Worm (Caenorhabditis elegans) whole organism, young adult: ENCODE measurements around the gene odd-2.

Experiments used
- B0019.2 ChIP-seq: fragments of 200-800 bp; sonication (Bioruptor generic); conservative IDR thresholded peaks from 2 replicates; pipeline ENCODE4 v1.3.6; 2022; ENCODE audit warnings: missing genetic modification reagents, missing genetic modification characterization, missing compliant biosample characterization
- akir-1 ChIP-seq: fragments of 200-800 bp; sonication (Bioruptor generic); optimal IDR thresholded peaks from 2 replicates; lab custom pipeline; 2018; ENCODE audit warnings: mild to moderate bottlenecking, missing genetic modification characterization, moderate library complexity, missing compliant biosample characterization
- cebp-1 ChIP-seq, 2 experiments: fragments of 200-800 bp in 1 of 2; sonication (Bioruptor generic) in 1 of 2; sonication (generic microtip) in 1 of 2; IDR thresholded peaks in 1 of 2; optimal IDR thresholded peaks in 1 of 2; 2 replicates each; pipeline versions ENCODE4 v1.3.6 to Lab custom; 2017 to 2022; ENCODE audit warnings: missing compliant biosample characterization in 2 of 2, missing genetic modification characterization in 2 of 2, mild to moderate bottlenecking in 1 of 2, missing genetic modification reagents in 1 of 2, moderate library complexity in 1 of 2
- efl-1 ChIP-seq: fragments of 150-350 bp; optimal IDR thresholded peaks from 2 replicates; lab custom pipeline; 2014; ENCODE audit warnings: missing biosample characterization, missing genetic modification reagents, missing genetic modification characterization
- mcd-1 ChIP-seq: fragments of 200-800 bp; sonication (Bioruptor generic); IDR thresholded peaks from 2 replicates; pipeline ENCODE4 v1.3.6; 2022; ENCODE audit warnings: missing genetic modification reagents, missing genetic modification characterization, missing compliant biosample characterization
- mxl-1 ChIP-seq: sonication (generic microtip); optimal IDR thresholded peaks from 2 replicates; lab custom pipeline; 2016; ENCODE audit warnings: missing genetic modification characterization, missing compliant biosample characterization
- nfya-1 ChIP-seq: sonication (generic microtip); optimal IDR thresholded peaks from 2 replicates; lab custom pipeline; 2017; ENCODE audit warnings: antibody characterized with exemption, missing compliant biosample characterization, missing genetic modification characterization, borderline replicate concordance; ENCODE audit not compliant: insufficient read depth
- pbrm-1 ChIP-seq: fragments of 200-800 bp; sonication (Bioruptor generic); IDR thresholded peaks from 2 replicates; pipeline ENCODE4 v1.3.6; 2022; ENCODE audit warnings: missing genetic modification reagents, missing genetic modification characterization, missing compliant biosample characterization
- pha-4 ChIP-seq: fragments of 150-350 bp; sonication (generic microtip); optimal IDR thresholded peaks from 2 replicates; lab custom pipeline; 2014; ENCODE audit warnings: missing biosample characterization, missing genetic modification reagents, missing genetic modification characterization
- rcor-1 ChIP-seq: fragments of 200-800 bp; sonication (Bioruptor generic); IDR thresholded peaks from 2 replicates; pipeline ENCODE4 v1.3.6; 2022; ENCODE audit warnings: missing genetic modification reagents, missing genetic modification characterization, missing compliant biosample characterization

- no peak for TF ChIP-seq cebp-1 (GFP tag; IDR thresholded peaks at IDR 0.05; lab: Robert Waterston, UW)
- no peak for TF ChIP-seq cebp-1 (tag; optimal IDR thresholded peaks at IDR 0.05; lab: Kevin White, UChicago)
- no peak for TF ChIP-seq rcor-1 (GFP tag; lab: Robert Waterston, UW)
- no peak for TF ChIP-seq efl-1 (GFP tag; lab: Kevin White, UChicago)
- no peak for TF ChIP-seq pbrm-1 (GFP tag; lab: Robert Waterston, UW)
- TF ChIP-seq akir-1: no peak
- no peak for TF ChIP-seq mcd-1
- TF ChIP-seq mxl-1 (tag; lab: Kevin White, UChicago): no peak
- TF ChIP-seq B0019.2 (GFP tag; lab: Robert Waterston, UW): no peak
- TF ChIP-seq pha-4 (tag; lab: Kevin White, UChicago): no peak
- no peak for TF ChIP-seq nfya-1 (tag; lab: Kevin White, UChicago)
These were observed 9.9 kb downstream of the odd-2 start, which contains the start of gene tag-275 for ce11 chrX:6150449-6150848.
